Worm (Caenorhabditis elegans) whole organism, L3 larva: ENCODE data around the gene hrg-7.

Experiments
- R02D3.7 ChIP-seq: fragments of 150-350 bp; optimal IDR thresholded peaks from 2 replicates; lab custom pipeline; 2014; ENCODE audit warnings: missing biosample characterization, missing genetic modification characterization
- ceh-16 ChIP-seq: sonication (generic microtip); optimal IDR thresholded peaks from 2 replicates; lab custom pipeline; 2017; ENCODE audit warnings: missing biosample characterization, missing genetic modification characterization
- ceh-82 ChIP-seq: fragments of 150-350 bp; optimal IDR thresholded peaks from 2 replicates; lab custom pipeline; 2014; ENCODE audit warnings: missing biosample characterization, missing genetic modification characterization
- ceh-9 ChIP-seq: sonication (generic microtip); optimal IDR thresholded peaks from 2 replicates; lab custom pipeline; 2018; ENCODE audit warnings: missing biosample characterization, missing genetic modification characterization
- egl-27 ChIP-seq: sonication (generic microtip); optimal IDR thresholded peaks from 4 replicates; lab custom pipeline; 2017; ENCODE audit warnings: missing biosample characterization, missing genetic modification reagents, missing genetic modification characterization
- egl-5 ChIP-seq: fragments of 150-350 bp; optimal IDR thresholded peaks from 2 replicates; lab custom pipeline; 2017; ENCODE audit warnings: missing biosample characterization, missing genetic modification reagents, missing genetic modification characterization, inconsistent platforms
- elt-1 ChIP-seq: fragments of 150-350 bp; optimal IDR thresholded peaks from 2 replicates; lab custom pipeline; 2014; ENCODE audit warnings: missing biosample characterization, missing genetic modification characterization
- elt-2 ChIP-seq: sonication (generic microtip); optimal IDR thresholded peaks from 2 replicates; lab custom pipeline; 2016; ENCODE audit warnings: missing genetic modification reagents, mild to moderate bottlenecking, missing genetic modification characterization, missing compliant biosample characterization
- elt-3 ChIP-seq, 3 experiments: fragments of 150-350 bp in 1 of 3; sonication (generic microtip) in 2 of 3; optimal IDR thresholded peaks; 2 replicates in 2 of 3; 4 replicates in 1 of 3; lab custom pipeline; 2014 to 2017; ENCODE audit warnings: missing biosample characterization in 3 of 3, missing genetic modification characterization in 3 of 3
- eor-1 ChIP-seq, 2 experiments: fragments of 150-350 bp; optimal IDR thresholded peaks; 2 replicates each; lab custom pipeline; 2014 to 2018; ENCODE audit warnings: missing biosample characterization in 2 of 2, missing genetic modification characterization in 2 of 2
- fkh-10 ChIP-seq: sonication (generic microtip); optimal IDR thresholded peaks from 2 replicates; lab custom pipeline; 2017; ENCODE audit warnings: missing biosample characterization, missing genetic modification reagents, missing genetic modification characterization
- fos-1 ChIP-seq: fragments of 150-350 bp; optimal IDR thresholded peaks from 2 replicates; lab custom pipeline; 2014; ENCODE audit warnings: missing biosample characterization, missing genetic modification characterization
- hmg-11 ChIP-seq: sonication (generic microtip); optimal IDR thresholded peaks from 2 replicates; lab custom pipeline; 2016; ENCODE audit warnings: missing genetic modification characterization, missing compliant biosample characterization
- jun-1 ChIP-seq: fragments of 150-350 bp; optimal IDR thresholded peaks from 2 replicates; lab custom pipeline; 2014; ENCODE audit warnings: missing biosample characterization, missing genetic modification reagents, missing genetic modification characterization
- lin-15B ChIP-seq: fragments of 150-350 bp; optimal IDR thresholded peaks from 2 replicates; lab custom pipeline; 2014; ENCODE audit warnings: missing biosample characterization, missing genetic modification characterization
- lin-39 ChIP-seq: fragments of 150-350 bp; optimal IDR thresholded peaks from 2 replicates; lab custom pipeline; 2018; ENCODE audit warnings: missing biosample characterization, missing genetic modification reagents, missing genetic modification characterization
- lsy-12 ChIP-seq: sonication (generic microtip); optimal IDR thresholded peaks from 2 replicates; lab custom pipeline; 2016; ENCODE audit warnings: mild to moderate bottlenecking, missing genetic modification characterization, missing compliant biosample characterization
- mdl-1 ChIP-seq: fragments of 150-350 bp; optimal IDR thresholded peaks from 2 replicates; lab custom pipeline; 2014; ENCODE audit warnings: missing biosample characterization, missing genetic modification characterization
- nfya-1 ChIP-seq: sonication (generic microtip); optimal IDR thresholded peaks from 2 replicates; lab custom pipeline; 2017; ENCODE audit warnings: missing genetic modification characterization, mild to moderate bottlenecking, missing compliant biosample characterization, antibody characterized with exemption, moderate library complexity; ENCODE audit not compliant: insufficient read depth
- nhr-11 ChIP-seq: fragments of 150-350 bp; optimal IDR thresholded peaks from 2 replicates; lab custom pipeline; 2014; ENCODE audit warnings: missing biosample characterization, missing genetic modification characterization
- nhr-237 ChIP-seq: fragments of 150-350 bp; optimal IDR thresholded peaks from 2 replicates; lab custom pipeline; 2014; ENCODE audit warnings: missing biosample characterization, missing genetic modification characterization
- nhr-28 ChIP-seq: fragments of 150-350 bp; optimal IDR thresholded peaks from 2 replicates; lab custom pipeline; 2014; ENCODE audit warnings: missing biosample characterization, missing genetic modification characterization
- nhr-43 ChIP-seq: sonication (generic microtip); optimal IDR thresholded peaks from 2 replicates; lab custom pipeline; 2016; ENCODE audit warnings: mild to moderate bottlenecking, missing genetic modification characterization, missing compliant biosample characterization; ENCODE audit not compliant: poor library complexity, severe bottlenecking
- nhr-67 ChIP-seq: fragments of 150-350 bp; optimal IDR thresholded peaks from 2 replicates; lab custom pipeline; 2014; ENCODE audit warnings: missing biosample characterization, missing genetic modification characterization
- nhr-76 ChIP-seq: fragments of 150-350 bp; sonication (generic microtip); optimal IDR thresholded peaks from 5 replicates; lab custom pipeline; 2014; ENCODE audit warnings: missing biosample characterization, missing genetic modification characterization
- nhr-77 ChIP-seq: fragments of 150-350 bp; optimal IDR thresholded peaks from 2 replicates; lab custom pipeline; 2014; ENCODE audit warnings: missing biosample characterization, missing genetic modification characterization
- pha-4 ChIP-seq: fragments of 150-350 bp; optimal IDR thresholded peaks from 2 replicates; lab custom pipeline; 2014; ENCODE audit warnings: missing biosample characterization, missing genetic modification reagents, missing genetic modification characterization
- pqm-1 ChIP-seq: fragments of 150-350 bp; optimal IDR thresholded peaks from 2 replicates; lab custom pipeline; 2017; ENCODE audit warnings: missing biosample characterization, missing genetic modification characterization, inconsistent platforms
- skn-1 ChIP-seq: fragments of 150-350 bp; optimal IDR thresholded peaks from 2 replicates; lab custom pipeline; 2014; ENCODE audit warnings: missing biosample characterization, missing genetic modification characterization
- snpc-4 ChIP-seq: fragments of 150-350 bp; optimal IDR thresholded peaks from 2 replicates; lab custom pipeline; 2014; ENCODE audit warnings: missing biosample characterization, missing genetic modification characterization
- tbx-2 ChIP-seq: sonication (generic microtip); optimal IDR thresholded peaks from 2 replicates; lab custom pipeline; 2016; ENCODE audit warnings: mild to moderate bottlenecking, missing genetic modification characterization, missing compliant biosample characterization
- zag-1 ChIP-seq: fragments of 150-350 bp; optimal IDR thresholded peaks from 2 replicates; lab custom pipeline; 2014; ENCODE audit warnings: missing biosample characterization, missing genetic modification characterization
- ztf-11 ChIP-seq: fragments of 150-350 bp; optimal IDR thresholded peaks from 2 replicates; lab custom pipeline; 2014; ENCODE audit warnings: missing biosample characterization, missing genetic modification characterization
- ztf-4 ChIP-seq: fragments of 150-350 bp; optimal IDR thresholded peaks from 2 replicates; lab custom pipeline; 2014; ENCODE audit warnings: missing biosample characterization, missing genetic modification characterization

Gene hrg-7

ce11 chrV:12760913-12761312 lies 19.1 kb downstream of the hrg-7 start, which contains the start of gene F18E2.15:
Gene F18E2.15 (minus strand): TSS chrV:12761013.
- TF ChIP-seq nhr-76 (tag; lab: Kevin White, UChicago) (no peak), nhr-237 (tag; lab: Kevin White, UChicago) (no peak), mdl-1 (tag; lab: Kevin White, UChicago) (no peak), nhr-11 (tag; lab: Kevin White, UChicago) (no peak), ztf-11 (tag; lab: Kevin White, UChicago) (no peak), ztf-4 (no peak)

- TF ChIP-seq nfya-1 (peak; percentile 78), egl-5 (no peak), lin-15B (peak; percentile 22), egl-27 (tag; lab: Kevin White, UChicago) (no peak), elt-3 (tag; optimal IDR thresholded peaks at IDR 0.05; lab: Kevin White, UChicago) (no peak), pqm-1 (tag; lab: Kevin White, UChicago) (peak; percentile 2), pha-4 (tag; lab: Kevin White, UChicago) (peak; percentile 80), hmg-11 (tag; lab: Kevin White, UChicago) (no peak)
Measured at ce11 chrV:12763291-12763995, 21.6 kb downstream of the hrg-7 start, which contains the start of the genes abcf-1 and scc-3. Gene abcf-1 (minus strand): TSS chrV:12763375. Gene scc-3 (plus strand): TSS chrV:12763945.

- no peak for TF ChIP-seq nhr-11 (tag; lab: Kevin White, UChicago)
- TF ChIP-seq R02D3.7 = no peak
- TF ChIP-seq nhr-28 (tag; lab: Kevin White, UChicago) = no peak
- TF ChIP-seq nhr-76 (tag; lab: Kevin White, UChicago) = no peak
- no peak for TF ChIP-seq eor-1 (tag; optimal IDR thresholded peaks at IDR 0.05; lab: Kevin White, UChicago)
- no peak for TF ChIP-seq skn-1 (tag; lab: Kevin White, UChicago)
- TF ChIP-seq elt-3 (tag; optimal IDR thresholded peaks at IDR 0.05; lab: Kevin White, UChicago) = no peak
- no peak for TF ChIP-seq ceh-9 (tag; lab: Kevin White, UChicago)
- no peak for TF ChIP-seq fos-1
- TF ChIP-seq nhr-237 (tag; lab: Kevin White, UChicago) = no peak
- TF ChIP-seq egl-5 = no peak
- TF ChIP-seq, all 47 proteins: peak for 0
Measured at ce11 chrV:12768946-12769345, 27.1 kb downstream of the hrg-7 start, which contains the start of gene srt-43. Gene srt-43 (plus strand): TSS chrV:12769246.

ce11 chrV:12773222-12773621 lies 31.4 kb downstream of the hrg-7 start, which contains the start of gene ZC455.1:
Gene ZC455.1 (plus strand): TSS chrV:12773522.
- no peak for TF ChIP-seq ceh-16 (tag; lab: Kevin White, UChicago)
- no peak for TF ChIP-seq ceh-82 (tag; lab: Kevin White, UChicago)
- TF ChIP-seq eor-1 (tag; optimal IDR thresholded peaks at IDR 0.05; lab: Kevin White, UChicago) = no peak

- TF ChIP-seq snpc-4 (tag; lab: Kevin White, UChicago) (no peak), fkh-10 (GFP tag; lab: Kevin White, UChicago) (no peak), nhr-67 (tag; lab: Kevin White, UChicago) (no peak), nhr-77 (tag; lab: Kevin White, UChicago) (no peak), mdl-1 (tag; lab: Kevin White, UChicago) (no peak), egl-27 (tag; lab: Kevin White, UChicago) (no peak), zag-1 (tag; lab: Kevin White, UChicago) (no peak), jun-1 (tag; lab: Kevin White, UChicago) (no peak)
- TF ChIP-seq, all 47 proteins: peak for 0
Measured at ce11 chrV:12773852-12774251, 32.0 kb downstream of the hrg-7 start.

- TF ChIP-seq skn-1 (tag; lab: Kevin White, UChicago) (no peak), lin-15B (no peak), eor-1 (tag; optimal IDR thresholded peaks at IDR 0.05; lab: Kevin White, UChicago) (no peak), lsy-12 (peak; percentile 57), mdl-1 (tag; lab: Kevin White, UChicago) (no peak), snpc-4 (tag; lab: Kevin White, UChicago) (no peak), lin-39 (tag; lab: Kevin White, UChicago) (peak; percentile 1), tbx-2 (tag; lab: Kevin White, UChicago) (peak; percentile 22), elt-1 (no peak), pha-4 (tag; lab: Kevin White, UChicago) (peak; percentile 33), ceh-9 (tag; lab: Kevin White, UChicago) (no peak), ceh-82 (tag; lab: Kevin White, UChicago) (peak; percentile 35), nhr-43 (tag; lab: Kevin White, UChicago) (peak; percentile 29), hmg-11 (tag; lab: Kevin White, UChicago) (peak; percentile 64), pqm-1 (tag; lab: Kevin White, UChicago) (peak; percentile 7), elt-2 (tag; lab: Kevin White, UChicago) (peak; percentile 28), ztf-4 (no peak), nfya-1 (peak; percentile 49)
Measured at ce11 chrV:12780248-12780647, 38.4 kb downstream of the hrg-7 start.
